Worm (Caenorhabditis elegans) whole organism, L1 larva: ENCODE data around the gene Y39A1A.20.

Experiments used
- C16A3.4 ChIP-seq: fragments of 150-350 bp; optimal IDR thresholded peaks from 2 replicates; lab custom pipeline; 2014; ENCODE audit warnings: missing biosample characterization, missing genetic modification characterization
- elt-3 ChIP-seq, 6 experiments: fragments of 150-350 bp in 1 of 6; sonication (generic microtip); optimal IDR thresholded peaks; 2 replicates each; lab custom pipeline; 2017 to 2018; ENCODE audit warnings: missing biosample characterization in 6 of 6, missing genetic modification characterization in 6 of 6, inconsistent platforms in 1 of 6
- fkh-4 ChIP-seq: sonication (generic microtip); optimal IDR thresholded peaks from 2 replicates; lab custom pipeline; 2016; ENCODE audit warnings: missing compliant biosample characterization, missing genetic modification characterization, borderline replicate concordance
- lin-15B ChIP-seq: fragments of 150-350 bp; sonication (generic microtip); optimal IDR thresholded peaks from 3 replicates; lab custom pipeline; 2014; ENCODE audit warnings: missing biosample characterization, missing genetic modification characterization
- lin-39 ChIP-seq: fragments of 150-350 bp; optimal IDR thresholded peaks from 2 replicates; lab custom pipeline; 2014; ENCODE audit warnings: missing biosample characterization, missing genetic modification reagents, missing genetic modification characterization
- lsy-2 ChIP-seq, 2 experiments: fragments of 150-350 bp; optimal IDR thresholded peaks; 2 replicates each; lab custom pipeline; 2014; ENCODE audit warnings: missing biosample characterization in 2 of 2, missing genetic modification characterization in 2 of 2
- nhr-11 ChIP-seq: fragments of 150-350 bp; optimal IDR thresholded peaks from 2 replicates; lab custom pipeline; 2014; ENCODE audit warnings: missing biosample characterization, missing genetic modification characterization
- nhr-12 ChIP-seq: sonication (generic microtip); optimal IDR thresholded peaks from 2 replicates; lab custom pipeline; 2017; ENCODE audit warnings: missing biosample characterization, missing genetic modification characterization
- nhr-20 ChIP-seq: sonication (generic microtip); optimal IDR thresholded peaks from 2 replicates; lab custom pipeline; 2016; ENCODE audit warnings: mild to moderate bottlenecking, missing genetic modification characterization, missing compliant biosample characterization
- nhr-237 ChIP-seq: fragments of 150-350 bp; optimal IDR thresholded peaks from 2 replicates; lab custom pipeline; 2014; ENCODE audit warnings: missing biosample characterization, missing genetic modification characterization
- nhr-76 ChIP-seq: sonication (generic microtip); optimal IDR thresholded peaks from 2 replicates; lab custom pipeline; 2017; ENCODE audit warnings: missing biosample characterization, missing genetic modification characterization
- sptf-1 ChIP-seq: fragments of 150-350 bp; optimal IDR thresholded peaks from 2 replicates; lab custom pipeline; 2014; ENCODE audit warnings: missing biosample characterization, missing genetic modification characterization
- unc-62 ChIP-seq: fragments of 150-350 bp; optimal IDR thresholded peaks from 2 replicates; lab custom pipeline; 2014; ENCODE audit warnings: missing biosample characterization, missing genetic modification reagents, missing genetic modification characterization
- vab-15 ChIP-seq: sonication (generic microtip); optimal IDR thresholded peaks from 2 replicates; lab custom pipeline; 2017; ENCODE audit warnings: missing genotype, mild to moderate bottlenecking, missing genetic modification characterization, missing compliant biosample characterization

DNA sequence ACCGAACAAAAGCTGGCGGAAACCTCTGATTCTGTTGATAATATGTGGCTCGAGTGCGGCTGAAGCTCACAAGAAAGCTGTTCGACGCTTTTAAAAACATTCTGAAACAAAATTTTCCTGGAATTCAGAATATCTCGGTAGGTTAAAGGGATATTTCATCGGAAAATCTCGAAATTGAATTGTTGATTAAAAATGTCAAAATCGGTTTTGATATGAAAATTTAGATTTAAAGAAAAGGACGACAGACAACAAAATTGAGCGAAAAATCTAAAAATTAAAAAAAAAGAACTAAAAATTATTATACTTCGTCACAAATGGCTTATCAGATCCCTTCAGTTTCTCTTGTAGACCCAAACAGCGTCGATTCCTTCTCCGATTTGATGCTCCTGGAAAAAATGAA, at the start of gene Y39A1A.20:
- no peak for TF ChIP-seq elt-3 (tag; optimal IDR thresholded peaks at IDR 0.05; lab: Kevin White, UChicago)
- TF ChIP-seq sptf-1 (tag; lab: Kevin White, UChicago) = no peak
- TF ChIP-seq lin-15B = no peak
- TF ChIP-seq vab-15 (tag; lab: Kevin White, UChicago) = no peak
- no peak for TF ChIP-seq lsy-2 (tag; optimal IDR thresholded peaks at IDR 0.05; lab: Kevin White, UChicago)
- no peak for TF ChIP-seq nhr-11
- no peak for TF ChIP-seq C16A3.4
- TF ChIP-seq nhr-20 (tag; lab: Kevin White, UChicago) = no peak
- no peak for TF ChIP-seq nhr-12 (tag; lab: Kevin White, UChicago)
- no peak for TF ChIP-seq fkh-4 (tag; lab: Kevin White, UChicago)
- no peak for TF ChIP-seq unc-62 (GFP tag; lab: Kevin White, UChicago)
- no peak for TF ChIP-seq nhr-76 (tag; lab: Kevin White, UChicago)
- TF ChIP-seq nhr-237 (tag; lab: Kevin White, UChicago) = no peak
- no peak for TF ChIP-seq lin-39 (tag; lab: Kevin White, UChicago)
